Fruit fly (Drosophila melanogaster) whole organism, embryonic: ENCODE results near the gene Alg12.

Experiments
- CG1233 ChIP-seq: fragments of 200-800 bp; sonication (Bioruptor generic); optimal IDR thresholded peaks from 4 replicates; lab custom pipeline; 2018; ENCODE audit warnings: missing biosample characterization, mild to moderate bottlenecking, missing genetic modification characterization
- CG12391 ChIP-seq: fragments of 200-800 bp; sonication (Bioruptor generic); optimal IDR thresholded peaks from 3 replicates; lab custom pipeline; 2018; ENCODE audit warnings: missing biosample characterization, mild to moderate bottlenecking, missing genetic modification characterization, moderate library complexity
- CG13894 ChIP-seq: fragments of 200-800 bp; sonication (Bioruptor generic); optimal IDR thresholded peaks from 3 replicates; lab custom pipeline; 2018; ENCODE audit warnings: missing biosample characterization, mild to moderate bottlenecking, missing genetic modification characterization, moderate library complexity
- CG14667 ChIP-seq: fragments of 200-800 bp; sonication (Bioruptor generic); IDR thresholded peaks from 2 replicates; pipeline ENCODE4 v1.3.6; 2022; ENCODE audit warnings: missing biosample characterization, missing genetic modification characterization
- CG18011 ChIP-seq: fragments of 200-800 bp; sonication (Bioruptor generic); optimal IDR thresholded peaks from 2 replicates; lab custom pipeline; 2017; ENCODE audit warnings: missing biosample characterization, missing genetic modification characterization, mild to moderate bottlenecking, moderate library complexity, missing genotype
- CG18262 ChIP-seq: fragments of 200-800 bp; optimal IDR thresholded peaks from 3 replicates; lab custom pipeline; 2019; ENCODE audit warnings: missing biosample characterization, mild to moderate bottlenecking, missing genetic modification characterization, moderate library complexity
- CG18599 ChIP-seq: fragments of 200-800 bp; sonication (Bioruptor generic); optimal IDR thresholded peaks from 3 replicates; lab custom pipeline; 2017; ENCODE audit warnings: missing biosample characterization, missing genetic modification characterization, mild to moderate bottlenecking, moderate library complexity, missing genetic modification reagents
- CG2120 ChIP-seq: fragments of 200-800 bp; sonication (Bioruptor generic); optimal IDR thresholded peaks from 3 replicates; lab custom pipeline; 2016; ENCODE audit warnings: missing biosample characterization, missing genetic modification characterization
- CG2129 ChIP-seq: fragments of 200-800 bp; sonication (Bioruptor generic); IDR thresholded peaks from 2 replicates; pipeline ENCODE4 v1.3.6; 2022; ENCODE audit warnings: missing biosample characterization, missing genetic modification characterization; ENCODE audit not compliant: partially characterized antibody
- CG2678 ChIP-seq: fragments of 200-800 bp; sonication (Bioruptor generic); optimal IDR thresholded peaks from 3 replicates; lab custom pipeline; 2019; ENCODE audit warnings: missing biosample characterization, mild to moderate bottlenecking, missing genetic modification characterization, moderate library complexity
- CG34376 ChIP-seq: fragments of 200-800 bp; sonication (Bioruptor generic); optimal IDR thresholded peaks from 2 replicates; lab custom pipeline; 2018; ENCODE audit warnings: missing biosample characterization, mild to moderate bottlenecking, missing genetic modification characterization
- CG42726 ChIP-seq: fragments of 200-800 bp; sonication (Bioruptor generic); IDR thresholded peaks from 2 replicates; pipeline ENCODE4 v1.3.6; 2022; ENCODE audit warnings: missing biosample characterization, missing genetic modification characterization; ENCODE audit not compliant: partially characterized antibody
- CG4404 ChIP-seq: fragments of 200-800 bp; sonication (Bioruptor generic); IDR thresholded peaks from 2 replicates; pipeline ENCODE4 v1.3.6; 2022; ENCODE audit warnings: missing biosample characterization, missing genetic modification characterization
- CG6654 ChIP-seq: fragments of 200-800 bp; sonication (Bioruptor generic); optimal IDR thresholded peaks from 2 replicates; lab custom pipeline; 2017; ENCODE audit warnings: missing biosample characterization, mild to moderate bottlenecking, missing genetic modification characterization
- CG7556 ChIP-seq: fragments of 200-800 bp; sonication (Bioruptor generic); optimal IDR thresholded peaks from 2 replicates; lab custom pipeline; 2017; ENCODE audit warnings: missing biosample characterization, mild to moderate bottlenecking, missing genetic modification characterization
- CG8290 ChIP-seq, 3 experiments: fragments of 200-800 bp; sonication (Bioruptor generic); optimal IDR thresholded peaks; 2 replicates each; lab custom pipeline; 2016 to 2019; ENCODE audit warnings: missing biosample characterization in 3 of 3, missing genetic modification characterization in 3 of 3, mild to moderate bottlenecking in 2 of 3, moderate library complexity in 1 of 3
- CTCF ChIP-seq: fragments of 200-800 bp; sonication (Bioruptor generic); optimal IDR thresholded peaks from 2 replicates; lab custom pipeline; 2017; ENCODE audit warnings: missing biosample characterization, mild to moderate bottlenecking, missing genetic modification characterization, moderate library complexity
- D19A ChIP-seq: fragments of 200-800 bp; optimal IDR thresholded peaks from 3 replicates; lab custom pipeline; 2019; ENCODE audit warnings: missing biosample characterization, mild to moderate bottlenecking, missing genetic modification characterization, moderate library complexity
- Dfd ChIP-seq, 2 experiments: fragments of >200 bp; optimal IDR thresholded peaks; 2 replicates each; lab custom pipeline; 2017; ENCODE audit warnings: missing biosample characterization in 2 of 2, missing genetic modification characterization in 2 of 2
- Dref ChIP-seq: fragments of 200-800 bp; sonication (Bioruptor generic); IDR thresholded peaks from 2 replicates; pipeline ENCODE4 v1.3.6; 2022; ENCODE audit warnings: missing biosample characterization, missing genetic modification characterization
- E2f2 ChIP-seq: fragments of 200-800 bp; sonication (Bioruptor generic); IDR thresholded peaks from 2 replicates; pipeline ENCODE4 v1.3.6; 2022; ENCODE audit warnings: missing biosample characterization, missing genetic modification characterization
- Elba2 ChIP-seq: fragments of 200-800 bp; sonication (Bioruptor generic); optimal IDR thresholded peaks from 3 replicates; lab custom pipeline; 2016; ENCODE audit warnings: missing biosample characterization, missing genetic modification characterization
- Fer1 ChIP-seq: fragments of 200-800 bp; sonication (Bioruptor generic); optimal IDR thresholded peaks from 2 replicates; lab custom pipeline; 2017; ENCODE audit warnings: missing biosample characterization, mild to moderate bottlenecking, missing genetic modification characterization
- H2.0 ChIP-seq: fragments of 200-800 bp; sonication (Bioruptor generic); IDR thresholded peaks from 2 replicates; pipeline ENCODE4 v1.3.6; 2022; ENCODE audit warnings: missing biosample characterization, missing genetic modification characterization
- Hr78 ChIP-seq, 2 experiments: fragments of 200-800 bp in 1 of 2; fragments of >200 bp in 1 of 2; sonication (Bioruptor generic) in 1 of 2; optimal IDR thresholded peaks; 2 replicates each; lab custom pipeline; 2017 to 2019; ENCODE audit warnings: missing biosample characterization in 2 of 2, missing genetic modification characterization in 2 of 2, mild to moderate bottlenecking in 1 of 2, moderate library complexity in 1 of 2
- Lhr ChIP-seq: fragments of 200-800 bp; sonication (Bioruptor generic); optimal IDR thresholded peaks from 3 replicates; lab custom pipeline; 2017; ENCODE audit warnings: mild to moderate bottlenecking, missing biosample characterization, missing genetic modification reagents, missing genetic modification characterization
- MBD-R2 ChIP-seq: fragments of 200-800 bp; sonication (Bioruptor generic); IDR thresholded peaks from 2 replicates; pipeline ENCODE4 v1.3.6; 2022; ENCODE audit warnings: missing biosample characterization, missing genetic modification characterization
- MTF-1 ChIP-seq: fragments of 200-800 bp; sonication (Bioruptor generic); optimal IDR thresholded peaks from 2 replicates; lab custom pipeline; 2018; ENCODE audit warnings: missing biosample characterization, mild to moderate bottlenecking, missing genetic modification characterization, borderline replicate concordance
- NK7.1 ChIP-seq: fragments of 200-800 bp; sonication (Bioruptor generic); optimal IDR thresholded peaks from 3 replicates; lab custom pipeline; 2016; ENCODE audit warnings: missing biosample characterization, missing genetic modification characterization
- ap ChIP-seq: fragments of 200-800 bp; sonication (Bioruptor generic); IDR thresholded peaks from 2 replicates; pipeline ENCODE4 v1.3.6; 2022; ENCODE audit warnings: missing biosample characterization, missing genetic modification characterization
- bigmax ChIP-seq: fragments of 200-800 bp; sonication (Bioruptor generic); optimal IDR thresholded peaks from 2 replicates; lab custom pipeline; 2018; ENCODE audit warnings: missing biosample characterization, mild to moderate bottlenecking, missing genetic modification characterization
- cad ChIP-seq: fragments of >200 bp; optimal IDR thresholded peaks from 2 replicates; lab custom pipeline; 2017; ENCODE audit warnings: missing biosample characterization, missing genetic modification characterization
- dati ChIP-seq: fragments of 200-800 bp; sonication (Bioruptor generic); IDR thresholded peaks from 2 replicates; pipeline ENCODE4 v1.3.6; 2022; ENCODE audit warnings: missing biosample characterization, missing genetic modification characterization
- dm ChIP-seq: fragments of 200-800 bp; sonication (Bioruptor generic); optimal IDR thresholded peaks from 3 replicates; lab custom pipeline; 2016; ENCODE audit warnings: missing biosample characterization, missing genetic modification characterization
- nmo ChIP-seq: fragments of 200-800 bp; sonication (Bioruptor generic); optimal IDR thresholded peaks from 2 replicates; lab custom pipeline; 2018; ENCODE audit warnings: missing biosample characterization, mild to moderate bottlenecking, missing genetic modification characterization, moderate library complexity
- peb ChIP-seq: fragments of 200-800 bp; sonication (Bioruptor generic); IDR thresholded peaks from 2 replicates; pipeline ENCODE4 v1.3.6; 2022; ENCODE audit warnings: missing biosample characterization, missing genetic modification characterization
- phol ChIP-seq: fragments of 200-800 bp; sonication (Bioruptor generic); optimal IDR thresholded peaks from 3 replicates; lab custom pipeline; 2018; ENCODE audit warnings: missing biosample characterization, mild to moderate bottlenecking, missing genetic modification characterization, moderate library complexity
- prd ChIP-seq, 3 experiments: fragments of >200 bp in 2 of 3; fragments of 200-800 bp in 1 of 3; sonication (Bioruptor generic) in 1 of 3; optimal IDR thresholded peaks in 2 of 3; IDR thresholded peaks in 1 of 3; 2 replicates in 2 of 3; 3 replicates in 1 of 3; pipeline versions ENCODE4 v1.3.6 to Lab custom; 2017 to 2022; ENCODE audit warnings: missing biosample characterization in 1 of 3, missing genetic modification characterization in 1 of 3
- repo ChIP-seq: fragments of 200-800 bp; sonication (Bioruptor generic); optimal IDR thresholded peaks from 2 replicates; lab custom pipeline; 2016; ENCODE audit warnings: missing biosample characterization, missing genetic modification characterization
- row ChIP-seq: fragments of 200-800 bp; sonication (Bioruptor generic); IDR thresholded peaks from 3 replicates; pipeline ENCODE4 v1.3.6; 2022; ENCODE audit warnings: missing biosample characterization, missing genetic modification characterization
- sens-2 ChIP-seq: fragments of 200-800 bp; sonication (Bioruptor generic); IDR thresholded peaks from 2 replicates; pipeline ENCODE4 v1.3.6; 2022; ENCODE audit warnings: missing biosample characterization, missing genetic modification characterization
- sima ChIP-seq: fragments of 200-800 bp; sonication (Bioruptor generic); optimal IDR thresholded peaks from 2 replicates; lab custom pipeline; 2016; ENCODE audit warnings: missing biosample characterization, missing genetic modification characterization
- so ChIP-seq: fragments of 200-800 bp; sonication (Bioruptor generic); IDR thresholded peaks from 3 replicates; pipeline ENCODE4 v1.3.6; 2022; ENCODE audit warnings: missing biosample characterization, missing genetic modification characterization
- tap ChIP-seq: fragments of 200-800 bp; optimal IDR thresholded peaks from 3 replicates; lab custom pipeline; 2019; ENCODE audit warnings: missing biosample characterization, mild to moderate bottlenecking, missing genetic modification characterization, moderate library complexity
- vfl ChIP-seq: fragments of 200-800 bp; sonication (Bioruptor generic); optimal IDR thresholded peaks from 2 replicates; lab custom pipeline; 2016; ENCODE audit warnings: missing biosample characterization, missing genetic modification characterization
- wor ChIP-seq: fragments of 200-800 bp; sonication (Bioruptor generic); IDR thresholded peaks from 2 replicates; pipeline ENCODE4 v1.3.6; 2022; ENCODE audit warnings: missing biosample characterization, missing genetic modification characterization
- zf30C ChIP-seq: fragments of 200-800 bp; sonication (Bioruptor generic); optimal IDR thresholded peaks from 3 replicates; lab custom pipeline; 2018; ENCODE audit warnings: missing biosample characterization, mild to moderate bottlenecking, missing genetic modification characterization

Alg12 gene

DNA sequence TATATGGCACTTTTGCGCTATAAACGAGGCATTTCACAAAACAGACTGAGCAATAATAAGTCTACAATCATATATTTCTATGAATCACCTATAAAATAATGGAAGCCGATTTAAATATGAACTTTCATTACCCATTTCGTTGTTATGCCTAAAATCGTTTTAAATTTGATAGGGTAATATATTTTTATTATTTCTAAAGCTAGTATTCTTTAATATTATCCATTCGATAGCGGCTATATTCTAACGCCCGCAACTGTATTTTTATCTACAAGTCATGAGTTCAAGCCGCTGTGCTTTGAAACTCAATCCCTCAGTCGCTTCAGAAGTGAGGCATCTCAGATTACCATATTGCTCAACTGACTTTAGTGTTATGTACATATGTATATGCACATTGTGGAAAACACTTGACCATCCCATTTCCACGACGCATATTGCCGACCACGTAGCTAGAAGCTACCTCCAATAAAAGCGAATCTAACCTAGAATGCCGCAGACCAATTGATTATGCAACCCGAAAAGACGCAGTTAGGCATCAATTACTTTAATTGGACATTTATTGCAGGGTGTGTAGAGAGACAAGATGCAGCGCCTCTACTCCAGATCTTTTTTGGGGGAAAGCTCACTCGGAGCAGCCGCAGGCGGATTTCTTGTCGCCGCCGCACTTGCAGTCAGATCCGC, 27.1 kb downstream of the Alg12 start (continued):
- TF ChIP-seq dati (GFP tag; lab: Robert Waterston, UW) (no peak), nmo (GFP tag; lab: Kevin White, UChicago) (peak; percentile 5), MTF-1 (GFP tag; lab: Kevin White, UChicago) (peak; percentile 49), tap (tag; lab: Kevin White, UChicago) (peak; percentile 14), Hr78 (GFP tag; optimal IDR thresholded peaks at IDR 0.05; lab: Kevin White, UChicago) (peak in 1 of 2 experiments; percentile 52), bigmax (peak; percentile 66), CG18262 (tag; lab: Kevin White, UChicago) (peak; percentile 27), prd (optimal IDR thresholded peaks at IDR 0.05; lab: Kevin White, UChicago) (no peak), prd (GFP tag; IDR thresholded peaks at IDR 0.05; lab: Robert Waterston, UW) (0 out of 3 replicates have a peak, but pooled peaks have one; percentile 17), CG2120 (GFP tag; lab: Kevin White, UChicago) (peak; percentile 24), so (GFP tag; lab: Robert Waterston, UW) (0 out of 3 replicates have a peak, but pooled peaks have one; percentile 25), phol (tag; lab: Kevin White, UChicago) (peak; percentile 16), peb (GFP tag; lab: Robert Waterston, UW) (no peak), wor (no peak), CG2678 (tag; lab: Kevin White, UChicago) (peak; percentile 25), sima (GFP tag; lab: Kevin White, UChicago) (no peak), row (GFP tag; lab: Robert Waterston, UW) (peak; percentile 41; the same call in 1 of the 3 replicates), CG18599 (GFP tag; lab: Kevin White, UChicago) (peak; percentile 7), NK7.1 (GFP tag; lab: Kevin White, UChicago) (no peak), CG7556 (GFP tag; lab: Kevin White, UChicago) (peak; percentile 45), Fer1 (GFP tag; lab: Kevin White, UChicago) (peak; percentile 2), cad (GFP tag; lab: Kevin White, UChicago) (no peak), ap (GFP tag; lab: Robert Waterston, UW) (no peak), Lhr (GFP tag; lab: Kevin White, UChicago) (no peak), CG8290 (GFP tag; optimal IDR thresholded peaks at IDR 0.05; lab: Kevin White, UChicago) (no peak), CG8290 (tag; optimal IDR thresholded peaks at IDR 0.05; lab: Kevin White, UChicago) (no peak), Elba2 (GFP tag; lab: Kevin White, UChicago) (no peak), CG12391 (tag; lab: Kevin White, UChicago) (peak; percentile 16), CG1233 (GFP tag; lab: Kevin White, UChicago) (no peak), vfl (no peak), H2.0 (no peak), CG6654 (GFP tag; lab: Kevin White, UChicago) (no peak), D19A (tag; lab: Kevin White, UChicago) (peak; percentile 1), sens-2 (GFP tag; lab: Robert Waterston, UW) (no peak), zf30C (GFP tag; lab: Kevin White, UChicago) (no peak), CG4404 (no peak)

DNA sequence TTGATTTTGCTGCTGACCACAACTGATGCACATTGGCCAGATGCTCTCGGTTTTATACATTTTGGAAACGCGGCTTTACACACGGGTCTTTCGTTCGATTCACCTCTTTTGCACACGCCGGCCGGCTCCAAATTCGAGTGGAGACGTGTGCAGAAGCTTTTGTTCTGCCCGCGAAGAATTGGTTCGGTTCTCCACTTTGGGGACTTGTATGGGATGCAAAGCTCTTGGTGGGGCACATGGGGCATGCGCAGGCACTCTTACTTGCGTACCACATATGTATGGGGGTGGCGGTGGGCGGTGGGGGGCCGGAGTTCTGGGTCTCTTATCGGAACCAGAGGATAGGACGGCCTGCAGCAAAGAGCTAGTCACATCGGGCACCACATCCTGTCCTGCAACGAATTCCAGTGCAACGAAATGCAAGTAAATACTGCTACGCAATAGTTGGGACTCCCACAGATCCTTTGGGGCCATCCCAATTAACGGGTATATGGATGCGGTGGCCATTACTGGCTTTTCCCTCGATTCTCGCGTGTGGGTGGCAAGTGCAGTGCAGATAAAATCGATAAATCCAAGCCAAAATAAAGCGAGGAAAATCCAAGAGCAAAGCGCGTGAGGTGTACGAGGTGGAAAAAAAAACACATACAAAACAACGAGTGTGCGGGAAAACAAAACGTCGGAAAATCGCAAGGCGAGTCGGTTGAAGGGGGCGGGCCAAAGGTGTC, 28.2 kb downstream of the Alg12 start, which contains the start of the genes MtnA and CG8500:
TSS of gene MtnA (minus strand) at position 30 of the 722 bp plus-strand sequence.
TSS of gene CG8500 (plus strand) at position 313 of the 722 bp plus-strand sequence.
- peak; percentile 26 for TF ChIP-seq CG13894
- TF ChIP-seq Dfd (GFP tag; optimal IDR thresholded peaks at IDR 0.05; lab: Kevin White, UChicago) = no peak
- no peak for TF ChIP-seq CG14667 (GFP tag; lab: Robert Waterston, UW)
- peak; percentile 64 for TF ChIP-seq CTCF (GFP tag; lab: Kevin White, UChicago)
- TF ChIP-seq CG2129 (GFP tag; lab: Robert Waterston, UW) = no peak
- peak; percentile 52; the same call in 1 of the 2 replicates for TF ChIP-seq CG42726 (GFP tag; lab: Robert Waterston, UW)
- TF ChIP-seq repo (GFP tag; lab: Kevin White, UChicago) = no peak
- TF ChIP-seq CG8290 (GFP tag; optimal IDR thresholded peaks at IDR 0.05; lab: Kevin White, UChicago) = no peak
- TF ChIP-seq CG8290 (tag; optimal IDR thresholded peaks at IDR 0.05; lab: Kevin White, UChicago) = peak in 1 of 2 experiments; percentile 62
- peak; percentile 68 for TF ChIP-seq E2f2
- TF ChIP-seq dm (GFP tag; lab: Kevin White, UChicago) = peak; percentile 3
- peak; percentile 55; the same call in 1 of the 2 replicates for TF ChIP-seq MBD-R2 (GFP tag; lab: Robert Waterston, UW)
- 0 out of 2 replicates have a peak, but pooled peaks have one; percentile 28 for TF ChIP-seq Dref (GFP tag; lab: Robert Waterston, UW)
- TF ChIP-seq dati (GFP tag; lab: Robert Waterston, UW) = no peak
- TF ChIP-seq Fer1 (GFP tag; lab: Kevin White, UChicago) = peak; percentile 55
- TF ChIP-seq CG18011 (GFP tag; lab: Kevin White, UChicago) = no peak
- TF ChIP-seq CG34376 (GFP tag; lab: Kevin White, UChicago) = peak; percentile 14
